Fruit fly (Drosophila melanogaster): ENCODE data around the gene MBD-like.

The MBD-like gene

dm6 chr3R:9527907-9528842, 31.4 kb upstream of the MBD-like start (continued):
- TF ChIP-seq OdsH (GFP tag; optimal IDR thresholded peaks at IDR 0.05) = peak; percentile 87
- peak; percentile 84 for TF ChIP-seq pdm3 (GFP tag; optimal IDR thresholded peaks at IDR 0.05)
- TF ChIP-seq CG32006 (GFP tag; optimal IDR thresholded peaks at IDR 0.05) = no peak
- peak; percentile 85 for TF ChIP-seq CG31627 (GFP tag; optimal IDR thresholded peaks at IDR 0.05)
- peak; percentile 87 for TF ChIP-seq esn (GFP tag; optimal IDR thresholded peaks at IDR 0.05)
- peak; percentile 84 for TF ChIP-seq CG6792 (GFP tag; optimal IDR thresholded peaks at IDR 0.05)
- no peak for TF ChIP-seq Hr4 (GFP tag; optimal IDR thresholded peaks at IDR 0.05)
- no peak for TF ChIP-seq Sox14 (GFP tag; optimal IDR thresholded peaks at IDR 0.05)
- no peak for TF ChIP-seq achi (GFP tag; optimal IDR thresholded peaks at IDR 0.05)
- peak; percentile 77 for TF ChIP-seq Ets21C (GFP tag; optimal IDR thresholded peaks at IDR 0.05)
- TF ChIP-seq Smox (GFP tag; optimal IDR thresholded peaks at IDR 0.05) = no peak
- TF ChIP-seq CG1621 (tag; optimal IDR thresholded peaks at IDR 0.05) = no peak
- no peak for TF ChIP-seq Ets96B (tag; optimal IDR thresholded peaks at IDR 0.05)

- TF ChIP-seq fd59A (GFP tag; optimal IDR thresholded peaks at IDR 0.05) (no peak), CG11294 (GFP tag; IDR thresholded peaks at IDR 0.05) (no peak), fkh (GFP tag; optimal IDR thresholded peaks at IDR 0.05) (peak; percentile 62), topi (GFP tag; optimal IDR thresholded peaks at IDR 0.05) (no peak), CG31627 (GFP tag; optimal IDR thresholded peaks at IDR 0.05) (no peak), svp (GFP tag) (peak; percentile 50)
These were observed 30.1 kb upstream of the MBD-like start for dm6 chr3R:9529387-9529897.

- TF ChIP-seq CG9139 (GFP tag; optimal IDR thresholded peaks at IDR 0.05) (no peak), CG8319 (GFP tag; optimal IDR thresholded peaks at IDR 0.05) (no peak), fkh (GFP tag; optimal IDR thresholded peaks at IDR 0.05) (peak; percentile 74), dsx (GFP tag; optimal IDR thresholded peaks at IDR 0.05; ENCODE audit: poor library complexity, severe bottlenecking) (no peak)
These were observed 29.6 kb upstream of the MBD-like start for dm6 chr3R:9529913-9530312.

dm6 chr3R:9532437-9533180, 27.0 kb upstream of the MBD-like start, which contains the start of gene by:
Gene by, minus strand, starts transcription at chr3R:9533011.
- TF ChIP-seq fkh (GFP tag; optimal IDR thresholded peaks at IDR 0.05) = no peak
- TF ChIP-seq ss (GFP tag; optimal IDR thresholded peaks at IDR 0.05) = no peak
- no peak for TF ChIP-seq achi (GFP tag; optimal IDR thresholded peaks at IDR 0.05)
- TF ChIP-seq dac (GFP tag; optimal IDR thresholded peaks at IDR 0.05) = no peak
- TF ChIP-seq CG11294 (GFP tag; IDR thresholded peaks at IDR 0.05) = no peak
- no peak for TF ChIP-seq Hr4 (GFP tag; optimal IDR thresholded peaks at IDR 0.05)
- no peak for TF ChIP-seq CG1621 (tag; optimal IDR thresholded peaks at IDR 0.05)
- no peak for TF ChIP-seq CG6276 (GFP tag; optimal IDR thresholded peaks at IDR 0.05)
- no peak for TF ChIP-seq CG16779 (tag; optimal IDR thresholded peaks at IDR 0.05)
- TF ChIP-seq fd59A (GFP tag; optimal IDR thresholded peaks at IDR 0.05) = no peak
- TF ChIP-seq Blimp-1 (GFP tag; optimal IDR thresholded peaks at IDR 0.05) = no peak
- no peak for TF ChIP-seq cyc (GFP tag; optimal IDR thresholded peaks at IDR 0.05)
- no peak for TF ChIP-seq pdm3 (GFP tag; optimal IDR thresholded peaks at IDR 0.05)
- TF ChIP-seq Sox102F (GFP tag; optimal IDR thresholded peaks at IDR 0.05) = no peak
